Fruit fly (Drosophila melanogaster): ENCODE data around the gene CG1835.

Gene CG1835

dm6 chrX:20661612-20662228, at the start of gene CG1835 (continued):
- TF ChIP-seq CG6272 (GFP tag; IDR thresholded peaks at IDR 0.05): no peak
- no peak for TF ChIP-seq CG15073 (GFP tag; optimal IDR thresholded peaks at IDR 0.05)
- peak; percentile 60; the same call in 1 of the 3 replicates for TF ChIP-seq CG2199 (GFP tag; IDR thresholded peaks at IDR 0.05)
- peak; percentile 8 for TF ChIP-seq CG13894 (tag; optimal IDR thresholded peaks at IDR 0.05)
- no peak for TF ChIP-seq Myb (GFP tag; optimal IDR thresholded peaks at IDR 0.05)
- no peak for TF ChIP-seq ftz-f1 (GFP tag; optimal IDR thresholded peaks at IDR 0.05)
- TF ChIP-seq knrl (GFP tag; IDR thresholded peaks at IDR 0.05; ENCODE audit: partially characterized antibody): no peak
- no peak for TF ChIP-seq Vsx1 (GFP tag; optimal IDR thresholded peaks at IDR 0.05)
- TF ChIP-seq Blimp-1 (GFP tag; optimal IDR thresholded peaks at IDR 0.05): no peak
- peak; percentile 8 for TF ChIP-seq sd (tag; optimal IDR thresholded peaks at IDR 0.05)
- TF ChIP-seq CG2129 (GFP tag; IDR thresholded peaks at IDR 0.05; ENCODE audit: partially characterized antibody): no peak
- no peak for TF ChIP-seq CG1024 (GFP tag; IDR thresholded peaks at IDR 0.05)
- no peak for TF ChIP-seq jing (GFP tag; optimal IDR thresholded peaks at IDR 0.05)
- no peak for TF ChIP-seq klu (GFP tag; IDR thresholded peaks at IDR 0.05)
- no peak for TF ChIP-seq dpn (GFP tag; optimal IDR thresholded peaks at IDR 0.05)
- TF ChIP-seq CG7963 (GFP tag; IDR thresholded peaks at IDR 0.05; ENCODE audit: partially characterized antibody): no peak
- no peak for TF ChIP-seq schlank (tag; optimal IDR thresholded peaks at IDR 0.05)
- TF ChIP-seq CG32532 (GFP tag; IDR thresholded peaks at IDR 0.05): peak; percentile 28; the same call in 1 of the 2 replicates
- no peak for TF ChIP-seq bsh (GFP tag; optimal IDR thresholded peaks at IDR 0.05)
- TF ChIP-seq pb (GFP tag; optimal IDR thresholded peaks at IDR 0.05): no peak
- TF ChIP-seq CG16815 (GFP tag; optimal IDR thresholded peaks at IDR 0.05): no peak
- no peak for TF ChIP-seq CG11085 (GFP tag; IDR thresholded peaks at IDR 0.05)
- TF ChIP-seq CG1602 (GFP tag; optimal IDR thresholded peaks at IDR 0.05): no peak
- TF ChIP-seq CG31365 (tag; optimal IDR thresholded peaks at IDR 0.05): no peak
- no peak for TF ChIP-seq shn (GFP tag; optimal IDR thresholded peaks at IDR 0.05)
- no peak for TF ChIP-seq usp (GFP tag; optimal IDR thresholded peaks at IDR 0.05)
- TF ChIP-seq grn (GFP tag; optimal IDR thresholded peaks at IDR 0.05): peak; percentile 7
- TF ChIP-seq sens-2 (GFP tag; IDR thresholded peaks at IDR 0.05): no peak
- TF ChIP-seq sob (GFP tag; IDR thresholded peaks at IDR 0.05): 0 out of 2 replicates have a peak, but pooled peaks have one; percentile 7
- TF ChIP-seq CG6175 (GFP tag; IDR thresholded peaks at IDR 0.05): 0 out of 3 replicates have a peak, but pooled peaks have one; percentile 18
- 0 out of 2 replicates have a peak, but pooled peaks have one; percentile 26 for TF ChIP-seq Rfx (GFP tag; IDR thresholded peaks at IDR 0.05)
- TF ChIP-seq croc (GFP tag; conservative IDR thresholded peaks at IDR 0.05): no peak
- no peak for TF ChIP-seq amos (GFP tag; IDR thresholded peaks at IDR 0.05; ENCODE audit: partially characterized antibody)
- TF ChIP-seq ewg (GFP tag; optimal IDR thresholded peaks at IDR 0.05): no peak
- no peak for TF ChIP-seq fru (optimal IDR thresholded peaks at IDR 0.05)
- no peak for TF ChIP-seq CG18619 (GFP tag; optimal IDR thresholded peaks at IDR 0.05)
- peak; percentile 67 for TF ChIP-seq mirr (GFP tag; optimal IDR thresholded peaks at IDR 0.05)
- no peak for TF ChIP-seq ash1 (GFP tag; optimal IDR thresholded peaks at IDR 0.05)
- TF ChIP-seq gem (tag; optimal IDR thresholded peaks at IDR 0.05): no peak
- TF ChIP-seq dimm (GFP tag; IDR thresholded peaks at IDR 0.05): no peak
- TF ChIP-seq NFAT (GFP tag; IDR thresholded peaks at IDR 0.05): 0 out of 2 replicates have a peak, but pooled peaks have one; percentile 28
- no peak for TF ChIP-seq ssp (GFP tag; IDR thresholded peaks at IDR 0.05)
- no peak for TF ChIP-seq BEAF-32 (GFP tag; optimal IDR thresholded peaks at IDR 0.05)
- TF ChIP-seq caup (GFP tag; optimal IDR thresholded peaks at IDR 0.05; ENCODE audit: severe bottlenecking): no peak
